Fruit fly (Drosophila melanogaster) whole organism, embryonic: ENCODE measurements around the gene Dap160.

ENCODE experiments used
- Ada2b ChIP-seq: fragments of 200-800 bp; sonication (Bioruptor generic); IDR thresholded peaks from 2 replicates; pipeline ENCODE4 v1.3.6; 2022; ENCODE audit warnings: missing biosample characterization, missing genetic modification characterization
- CG10147 ChIP-seq: fragments of 200-800 bp; sonication (Bioruptor generic); optimal IDR thresholded peaks from 2 replicates; lab custom pipeline; 2019; ENCODE audit warnings: missing biosample characterization, mild to moderate bottlenecking, missing genetic modification characterization, moderate library complexity
- CG11696 ChIP-seq: fragments of 200-800 bp; sonication (Bioruptor generic); IDR thresholded peaks from 2 replicates; pipeline ENCODE4 v1.3.6; 2022; ENCODE audit warnings: missing biosample characterization, missing genetic modification characterization
- CG11723 ChIP-seq: fragments of 200-800 bp; sonication (Bioruptor generic); optimal IDR thresholded peaks from 2 replicates; lab custom pipeline; 2017; ENCODE audit warnings: missing biosample characterization, mild to moderate bottlenecking, missing genetic modification characterization
- CG12155 ChIP-seq: fragments of 200-800 bp; sonication (Bioruptor generic); optimal IDR thresholded peaks from 3 replicates; lab custom pipeline; 2016; ENCODE audit warnings: missing biosample characterization, missing genetic modification characterization
- CG13287 ChIP-seq: fragments of 200-800 bp; sonication (Bioruptor generic); IDR thresholded peaks from 2 replicates; pipeline ENCODE4 v1.3.6; 2022; ENCODE audit warnings: missing biosample characterization, missing genetic modification characterization; ENCODE audit not compliant: partially characterized antibody
- CG13624 ChIP-seq: fragments of 200-800 bp; sonication (Bioruptor generic); optimal IDR thresholded peaks from 2 replicates; lab custom pipeline; 2016; ENCODE audit warnings: missing biosample characterization, missing genetic modification characterization
- CG14965 ChIP-seq: fragments of 200-800 bp; sonication (Bioruptor generic); optimal IDR thresholded peaks from 2 replicates; lab custom pipeline; 2016; ENCODE audit warnings: missing biosample characterization, missing genetic modification characterization, borderline replicate concordance
- CG17361 ChIP-seq: fragments of 200-800 bp; sonication (Bioruptor generic); IDR thresholded peaks from 3 replicates; pipeline ENCODE4 v1.3.6; 2022; ENCODE audit warnings: missing biosample characterization, missing genetic modification characterization
- CG17612 ChIP-seq: fragments of 200-800 bp; sonication (Bioruptor generic); IDR thresholded peaks from 2 replicates; pipeline ENCODE4 v1.3.6; 2022; ENCODE audit warnings: missing biosample characterization, missing genetic modification characterization
- CG18262 ChIP-seq: fragments of 200-800 bp; optimal IDR thresholded peaks from 3 replicates; lab custom pipeline; 2019; ENCODE audit warnings: missing biosample characterization, mild to moderate bottlenecking, missing genetic modification characterization, moderate library complexity
- CG2116 ChIP-seq: fragments of 200-800 bp; sonication (Bioruptor generic); optimal IDR thresholded peaks from 3 replicates; lab custom pipeline; 2018; ENCODE audit warnings: missing biosample characterization, mild to moderate bottlenecking, missing genetic modification characterization
- CG31388 ChIP-seq: fragments of 200-800 bp; sonication (Bioruptor generic); optimal IDR thresholded peaks from 2 replicates; lab custom pipeline; 2016; ENCODE audit warnings: missing biosample characterization, missing genetic modification characterization
- CG32772 ChIP-seq: fragments of 200-800 bp; sonication (Bioruptor generic); IDR thresholded peaks from 2 replicates; pipeline ENCODE4 v1.3.6; 2022; ENCODE audit warnings: missing biosample characterization, missing genetic modification characterization
- CG4360 ChIP-seq: fragments of 200-800 bp; sonication (Bioruptor generic); IDR thresholded peaks from 2 replicates; pipeline ENCODE4 v1.3.6; 2022; ENCODE audit warnings: missing biosample characterization, missing genetic modification characterization
- CG4424 ChIP-seq: fragments of 200-800 bp; sonication (Bioruptor generic); optimal IDR thresholded peaks from 3 replicates; lab custom pipeline; 2016; ENCODE audit warnings: missing biosample characterization, missing genetic modification characterization
- CG4617 ChIP-seq: fragments of 200-800 bp; sonication (Bioruptor generic); optimal IDR thresholded peaks from 3 replicates; lab custom pipeline; 2016; ENCODE audit warnings: missing biosample characterization, missing genetic modification characterization, borderline replicate concordance
- CG7786 ChIP-seq: fragments of 200-800 bp; sonication (Bioruptor generic); optimal IDR thresholded peaks from 2 replicates; lab custom pipeline; 2016; ENCODE audit warnings: missing biosample characterization, missing genetic modification characterization
- CG8290 ChIP-seq, 3 experiments: fragments of 200-800 bp; sonication (Bioruptor generic); optimal IDR thresholded peaks; 2 replicates each; lab custom pipeline; 2016 to 2019; ENCODE audit warnings: missing biosample characterization in 3 of 3, missing genetic modification characterization in 3 of 3, mild to moderate bottlenecking in 2 of 3, moderate library complexity in 1 of 3
- Ets97D ChIP-seq: fragments of 200-800 bp; sonication (Bioruptor generic); optimal IDR thresholded peaks from 3 replicates; lab custom pipeline; 2016; ENCODE audit warnings: missing biosample characterization, missing genetic modification characterization
- Fer1 ChIP-seq: fragments of 200-800 bp; sonication (Bioruptor generic); optimal IDR thresholded peaks from 2 replicates; lab custom pipeline; 2017; ENCODE audit warnings: missing biosample characterization, mild to moderate bottlenecking, missing genetic modification characterization
- H2.0 ChIP-seq: fragments of 200-800 bp; sonication (Bioruptor generic); IDR thresholded peaks from 2 replicates; pipeline ENCODE4 v1.3.6; 2022; ENCODE audit warnings: missing biosample characterization, missing genetic modification characterization
- HHEX ChIP-seq: fragments of 200-800 bp; sonication (Bioruptor generic); optimal IDR thresholded peaks from 3 replicates; lab custom pipeline; 2017; ENCODE audit warnings: missing biosample characterization, mild to moderate bottlenecking, missing genetic modification characterization, missing genetic modification reagents
- Jarid2 ChIP-seq: fragments of 200-800 bp; sonication (Bioruptor generic); optimal IDR thresholded peaks from 3 replicates; lab custom pipeline; 2017; ENCODE audit warnings: mild to moderate bottlenecking, missing biosample characterization, missing genetic modification reagents, missing genetic modification characterization
- Nf-YC ChIP-seq: fragments of 200-800 bp; optimal IDR thresholded peaks from 3 replicates; lab custom pipeline; 2019; ENCODE audit warnings: missing biosample characterization, mild to moderate bottlenecking, missing genetic modification characterization, moderate library complexity
- Opbp ChIP-seq: fragments of 200-800 bp; sonication (Bioruptor generic); IDR thresholded peaks from 3 replicates; pipeline ENCODE4 v1.3.6; 2022; ENCODE audit warnings: missing biosample characterization, missing genetic modification characterization; ENCODE audit not compliant: partially characterized antibody
- Poxn ChIP-seq: fragments of 200-800 bp; sonication (Bioruptor generic); IDR thresholded peaks from 2 replicates; pipeline ENCODE4 v1.3.6; 2022; ENCODE audit warnings: missing biosample characterization, missing genetic modification characterization
- Rfx ChIP-seq: fragments of 200-800 bp; sonication (Bioruptor generic); IDR thresholded peaks from 2 replicates; pipeline ENCODE4 v1.3.6; 2022; ENCODE audit warnings: missing biosample characterization, missing genetic modification characterization
- Sin3A ChIP-seq: fragments of >200 bp; optimal IDR thresholded peaks from 2 replicates; lab custom pipeline; 2018
- Spps ChIP-seq: fragments of 200-800 bp; sonication (Bioruptor generic); optimal IDR thresholded peaks from 2 replicates; lab custom pipeline; 2018; ENCODE audit warnings: missing biosample characterization, mild to moderate bottlenecking, missing genetic modification characterization
- Trl ChIP-seq, 3 experiments: fragments of >200 bp in 2 of 3; fragments of 200-800 bp in 1 of 3; sonication (Bioruptor generic) in 1 of 3; optimal IDR thresholded peaks; 2 replicates in 1 of 3; 3 replicates in 2 of 3; lab custom pipeline; 2016 to 2017; ENCODE audit warnings: missing biosample characterization in 1 of 3, missing genetic modification characterization in 1 of 3
- YL-1 ChIP-seq: fragments of 200-800 bp; sonication (Bioruptor generic); optimal IDR thresholded peaks from 3 replicates; lab custom pipeline; 2017; ENCODE audit warnings: missing biosample characterization, mild to moderate bottlenecking, missing genetic modification characterization
- br ChIP-seq: fragments of >200 bp; optimal IDR thresholded peaks from 2 replicates; lab custom pipeline; 2017
- chinmo ChIP-seq: fragments of 200-800 bp; sonication (Bioruptor generic); IDR thresholded peaks from 4 replicates; pipeline ENCODE4 v1.3.6; 2022; ENCODE audit warnings: missing biosample characterization, missing genetic modification characterization; ENCODE audit not compliant: partially characterized antibody
- ci ChIP-seq: fragments of 200-800 bp; sonication (Bioruptor generic); IDR thresholded peaks from 3 replicates; pipeline ENCODE4 v1.3.6; 2022; ENCODE audit warnings: missing biosample characterization, missing genetic modification characterization
- corto ChIP-seq: fragments of 200-800 bp; sonication (Bioruptor generic); optimal IDR thresholded peaks from 2 replicates; lab custom pipeline; 2016; ENCODE audit warnings: missing biosample characterization, mild to moderate bottlenecking, missing genetic modification characterization, moderate library complexity
- cwo ChIP-seq: fragments of 200-800 bp; sonication (Bioruptor generic); optimal IDR thresholded peaks from 3 replicates; lab custom pipeline; 2017; ENCODE audit warnings: missing biosample characterization, missing genetic modification characterization, mild to moderate bottlenecking, moderate library complexity, missing genetic modification reagents
- dati ChIP-seq: fragments of 200-800 bp; sonication (Bioruptor generic); IDR thresholded peaks from 2 replicates; pipeline ENCODE4 v1.3.6; 2022; ENCODE audit warnings: missing biosample characterization, missing genetic modification characterization
- grau ChIP-seq: fragments of 200-800 bp; optimal IDR thresholded peaks from 3 replicates; lab custom pipeline; 2019; ENCODE audit warnings: missing biosample characterization, mild to moderate bottlenecking, missing genetic modification characterization, moderate library complexity
- lilli ChIP-seq: fragments of 200-800 bp; sonication (Bioruptor generic); optimal IDR thresholded peaks from 3 replicates; lab custom pipeline; 2016; ENCODE audit warnings: missing biosample characterization, missing genetic modification characterization
- lola ChIP-seq, 3 experiments: fragments of >200 bp in 2 of 3; fragments of 200-800 bp in 1 of 3; sonication (Bioruptor generic) in 1 of 3; optimal IDR thresholded peaks; 2 replicates each; lab custom pipeline; 2017 to 2019; ENCODE audit warnings: missing biosample characterization in 3 of 3, missing genetic modification characterization in 3 of 3, mild to moderate bottlenecking in 1 of 3, moderate library complexity in 1 of 3
- nerfin-2 ChIP-seq: fragments of 200-800 bp; sonication (Bioruptor generic); IDR thresholded peaks from 2 replicates; pipeline ENCODE4 v1.3.6; 2022; ENCODE audit warnings: missing biosample characterization, missing genetic modification characterization; ENCODE audit not compliant: partially characterized antibody
- pho ChIP-seq: fragments of 200-800 bp; sonication (Bioruptor generic); optimal IDR thresholded peaks from 2 replicates; lab custom pipeline; 2016; ENCODE audit warnings: missing biosample characterization, missing genetic modification characterization
- stc ChIP-seq: fragments of 200-800 bp; sonication (Bioruptor generic); IDR thresholded peaks from 2 replicates; pipeline ENCODE4 v1.3.6; 2022; ENCODE audit warnings: missing biosample characterization, missing genetic modification characterization
- stwl ChIP-seq: fragments of 200-800 bp; sonication (Bioruptor generic); optimal IDR thresholded peaks from 3 replicates; lab custom pipeline; 2018; ENCODE audit warnings: missing biosample characterization, mild to moderate bottlenecking, missing genetic modification characterization, moderate library complexity
- trem ChIP-seq: fragments of 200-800 bp; optimal IDR thresholded peaks from 3 replicates; lab custom pipeline; 2019; ENCODE audit warnings: missing biosample characterization, mild to moderate bottlenecking, missing genetic modification characterization, moderate library complexity
- wek ChIP-seq: fragments of 200-800 bp; sonication (Bioruptor generic); optimal IDR thresholded peaks from 3 replicates; lab custom pipeline; 2018; ENCODE audit warnings: missing biosample characterization, mild to moderate bottlenecking, missing genetic modification characterization, moderate library complexity
- zen ChIP-seq: fragments of 200-800 bp; sonication (Bioruptor generic); optimal IDR thresholded peaks from 3 replicates; lab custom pipeline; 2018; ENCODE audit warnings: missing biosample characterization, mild to moderate bottlenecking, missing genetic modification characterization, moderate library complexity

Dap160 gene

dm6 chr2L:21104326-21104725 lies 37.8 kb downstream of the Dap160 start, which contains the start of the genes CG46307 and Nhe2 (continued):
- TF ChIP-seq CG17612 (GFP tag; lab: Robert Waterston, UW) (no peak), CG7786 (GFP tag; lab: Kevin White, UChicago) (no peak), Poxn (no peak), Nf-YC (tag; lab: Kevin White, UChicago) (no peak), lola (GFP tag; optimal IDR thresholded peaks at IDR 0.05; lab: Kevin White, UChicago) (no peak), YL-1 (GFP tag; lab: Kevin White, UChicago) (peak; percentile 18), CG8290 (GFP tag; optimal IDR thresholded peaks at IDR 0.05; lab: Kevin White, UChicago) (no peak), CG8290 (tag; optimal IDR thresholded peaks at IDR 0.05; lab: Kevin White, UChicago) (peak in 1 of 2 experiments; percentile 31), Fer1 (GFP tag; lab: Kevin White, UChicago) (peak; percentile 19), CG31388 (GFP tag; lab: Kevin White, UChicago) (no peak), HHEX (no peak), CG4617 (no peak), cwo (GFP tag; lab: Kevin White, UChicago) (no peak), Jarid2 (GFP tag; lab: Kevin White, UChicago) (peak; percentile 23), stwl (tag; lab: Kevin White, UChicago) (peak; percentile 62), CG4424 (GFP tag; lab: Kevin White, UChicago) (peak; percentile 6), stc (GFP tag; lab: Robert Waterston, UW) (no peak), corto (GFP tag; lab: Kevin White, UChicago) (no peak), ci (GFP tag; lab: Robert Waterston, UW) (peak; percentile 60; the same call in 1 of the 3 replicates), CG11723 (no peak), CG17361 (GFP tag; lab: Robert Waterston, UW) (peak; percentile 20; the same call in 1 of the 3 replicates)

dm6 chr2L:21102399-21103108 lies 39.6 kb downstream of the Dap160 start, which contains the start of gene CG9257:
TSS of gene CG9257 (plus strand) at chr2L:21102743.
- TF ChIP-seq Spps (tag; lab: Kevin White, UChicago): no peak
- TF ChIP-seq grau (tag; lab: Kevin White, UChicago): peak; percentile 90
- TF ChIP-seq CG13624 (GFP tag; lab: Kevin White, UChicago): no peak
- TF ChIP-seq Rfx (GFP tag; lab: Robert Waterston, UW): 0 out of 2 replicates have a peak, but pooled peaks have one; percentile 9
- peak; percentile 46 for TF ChIP-seq lilli
- TF ChIP-seq Trl (optimal IDR thresholded peaks at IDR 0.05; lab: Kevin White, UChicago): no peak
- TF ChIP-seq Trl (GFP tag; optimal IDR thresholded peaks at IDR 0.05; lab: Kevin White, UChicago): peak; percentile 22
- TF ChIP-seq CG2116 (GFP tag; lab: Kevin White, UChicago): peak; percentile 36
- no peak for TF ChIP-seq H2.0 (GFP tag; lab: Robert Waterston, UW)
- TF ChIP-seq Opbp (GFP tag; lab: Robert Waterston, UW): no peak
- TF ChIP-seq trem (tag; lab: Kevin White, UChicago): peak; percentile 23
- no peak for TF ChIP-seq br
- TF ChIP-seq Ets97D: peak; percentile 72
- 0 out of 4 replicates have a peak, but pooled peaks have one; percentile 10 for TF ChIP-seq chinmo
- peak; percentile 48 for TF ChIP-seq CG4617
- peak; percentile 7 for TF ChIP-seq CG12155 (GFP tag; lab: Kevin White, UChicago)
- peak; percentile 18; the same call in 1 of the 2 replicates for TF ChIP-seq CG13287 (GFP tag; lab: Robert Waterston, UW)
- peak; percentile 18 for TF ChIP-seq zen (tag; lab: Kevin White, UChicago)
- TF ChIP-seq CG4360 (GFP tag; lab: Robert Waterston, UW): peak; percentile 75
- peak; percentile 21 for TF ChIP-seq pho
- TF ChIP-seq CG18262 (tag; lab: Kevin White, UChicago): no peak
- no peak for TF ChIP-seq wek (GFP tag; lab: Kevin White, UChicago)
- TF ChIP-seq Sin3A (lab: Kevin White, UChicago): peak; percentile 61
- no peak for TF ChIP-seq CG32772 (GFP tag; lab: Robert Waterston, UW)
- no peak for TF ChIP-seq nerfin-2
- TF ChIP-seq Ada2b: no peak
- TF ChIP-seq dati (GFP tag; lab: Robert Waterston, UW): no peak
- TF ChIP-seq CG11696 (GFP tag; lab: Robert Waterston, UW): no peak
- no peak for TF ChIP-seq CG14965 (GFP tag; lab: Kevin White, UChicago)
- no peak for TF ChIP-seq CG10147 (GFP tag; lab: Kevin White, UChicago)
